Fruit fly (Drosophila melanogaster) whole organism, prepupa: Measurements from ENCODE around the gene Yip1d1.
A peak's percentile ranks its signal among the peaks of the same experiment; 100 is the strongest.

Experiments
- CG11762 ChIP-seq: fragments of 200-800 bp; sonication (Bioruptor generic); optimal IDR thresholded peaks from 3 replicates; lab custom pipeline; 2016; ENCODE audit warnings: missing biosample characterization, missing genetic modification characterization; ENCODE audit not compliant: insufficient read depth
- CG31627 ChIP-seq: fragments of 200-800 bp; sonication (Bioruptor generic); optimal IDR thresholded peaks from 3 replicates; lab custom pipeline; 2016; ENCODE audit warnings: missing biosample characterization, missing genetic modification characterization
- CG6854 ChIP-seq: fragments of 200-800 bp; sonication (Bioruptor generic); optimal IDR thresholded peaks from 2 replicates; lab custom pipeline; 2017; ENCODE audit warnings: missing biosample characterization, mild to moderate bottlenecking, missing genetic modification characterization
- Ets21C ChIP-seq: fragments of 200-800 bp; sonication (Bioruptor generic); optimal IDR thresholded peaks from 3 replicates; lab custom pipeline; 2016; ENCODE audit warnings: missing biosample characterization, missing genetic modification characterization
- Gug ChIP-seq: fragments of 200-800 bp; sonication (Bioruptor generic); IDR thresholded peaks from 2 replicates; pipeline ENCODE4 v1.3.6; 2022; ENCODE audit warnings: missing biosample characterization, missing genetic modification characterization
- Hr38 ChIP-seq: sonication (Bioruptor generic); optimal IDR thresholded peaks from 2 replicates; lab custom pipeline; 2016; ENCODE audit warnings: missing biosample characterization, missing genetic modification characterization
- OdsH ChIP-seq: fragments of 200-800 bp; sonication (Bioruptor generic); optimal IDR thresholded peaks from 3 replicates; lab custom pipeline; 2016; ENCODE audit warnings: missing biosample characterization, missing genetic modification characterization
- Sox14 ChIP-seq: fragments of 200-800 bp; sonication (Bioruptor generic); optimal IDR thresholded peaks from 3 replicates; lab custom pipeline; 2016; ENCODE audit warnings: missing biosample characterization, missing genetic modification characterization
- achi ChIP-seq: fragments of 200-800 bp; sonication (Bioruptor generic); optimal IDR thresholded peaks from 3 replicates; lab custom pipeline; 2016; ENCODE audit warnings: missing biosample characterization, missing genetic modification characterization
- acj6 ChIP-seq: fragments of 200-800 bp; sonication (Bioruptor generic); optimal IDR thresholded peaks from 3 replicates; lab custom pipeline; 2016; ENCODE audit warnings: missing biosample characterization, missing genetic modification characterization
- eg ChIP-seq: fragments of 200-800 bp; sonication (Bioruptor generic); IDR thresholded peaks from 3 replicates; pipeline ENCODE4 v1.3.6; 2022; ENCODE audit warnings: missing biosample characterization, missing genetic modification characterization
- esn ChIP-seq: fragments of 200-800 bp; sonication (Bioruptor generic); optimal IDR thresholded peaks from 2 replicates; lab custom pipeline; 2016; ENCODE audit warnings: missing biosample characterization, mild to moderate bottlenecking, missing genetic modification characterization, moderate library complexity
- svp ChIP-seq: fragments of 200-800 bp; sonication (Bioruptor generic); peaks from one replicate; lab custom pipeline; 2016; ENCODE audit warnings: missing biosample characterization, missing genetic modification characterization

- TF ChIP-seq Gug (GFP tag; lab: Robert Waterston, UW) (peak; percentile 87), Sox14 (GFP tag; lab: Kevin White, UChicago) (no peak), Ets21C (GFP tag; lab: Kevin White, UChicago) (no peak), CG31627 (GFP tag; lab: Kevin White, UChicago) (peak; percentile 89), acj6 (GFP tag; lab: Kevin White, UChicago) (no peak), OdsH (peak; percentile 87), CG11762 (GFP tag; lab: Kevin White, UChicago) (peak; percentile 55), Hr38 (no peak), svp (GFP tag; lab: Kevin White, UChicago) (no peak), achi (GFP tag; lab: Kevin White, UChicago) (no peak), esn (GFP tag; lab: Kevin White, UChicago) (peak; percentile 78), CG6854 (GFP tag; lab: Kevin White, UChicago) (no peak), eg (peak; percentile 87)
Observed at dm6 chr2L:13004059-13004870, 3.8 kb upstream of the Yip1d1 start, which contains the start of the genes Vha68-1 and mTor.
